Worm (Caenorhabditis elegans) whole organism, mixed stage, embryonic: ENCODE data around the gene Y54G2A.40.
A peak's percentile ranks its signal among the peaks of the same experiment; 100 is the strongest.

Experiments
- M03D4.4 ChIP-seq: sonication (generic microtip); optimal IDR thresholded peaks from 2 replicates; lab custom pipeline; 2017; ENCODE audit warnings: mild to moderate bottlenecking, missing genetic modification characterization, missing compliant biosample characterization
- bed-3 ChIP-seq: fragments of 200-800 bp; sonication (Bioruptor generic); optimal IDR thresholded peaks from 3 replicates; lab custom pipeline; 2018; ENCODE audit warnings: mild to moderate bottlenecking, missing genetic modification characterization, moderate library complexity, missing compliant biosample characterization
- blmp-1 ChIP-seq: fragments of 150-350 bp; optimal IDR thresholded peaks from 2 replicates; lab custom pipeline; 2014; ENCODE audit warnings: missing biosample characterization, missing genetic modification characterization
- ceh-39 ChIP-seq: fragments of 150-350 bp; optimal IDR thresholded peaks from 2 replicates; lab custom pipeline; 2014; ENCODE audit warnings: missing biosample characterization, missing genetic modification characterization
- ceh-43 ChIP-seq: fragments of 200-800 bp; sonication (Bioruptor generic); optimal IDR thresholded peaks from 2 replicates; lab custom pipeline; 2018; ENCODE audit warnings: mild to moderate bottlenecking, missing genetic modification characterization, moderate library complexity, missing compliant biosample characterization
- ceh-83 ChIP-seq: fragments of 200-800 bp; sonication (Bioruptor generic); optimal IDR thresholded peaks from 2 replicates; lab custom pipeline; 2018; ENCODE audit warnings: mild to moderate bottlenecking, missing genetic modification characterization, missing compliant biosample characterization
- ces-1 ChIP-seq: fragments of 150-350 bp; optimal IDR thresholded peaks from 2 replicates; lab custom pipeline; 2014; ENCODE audit warnings: missing biosample characterization, missing genetic modification reagents, missing genetic modification characterization
- cnd-1 ChIP-seq: fragments of 200-800 bp; sonication (Bioruptor generic); optimal IDR thresholded peaks from 2 replicates; lab custom pipeline; 2018; ENCODE audit warnings: mild to moderate bottlenecking, missing genetic modification characterization, missing compliant biosample characterization
- drap-1 ChIP-seq: fragments of 200-800 bp; sonication (Bioruptor generic); optimal IDR thresholded peaks from 3 replicates; lab custom pipeline; 2018; ENCODE audit warnings: mild to moderate bottlenecking, missing genetic modification characterization, missing compliant biosample characterization
- elt-1 ChIP-seq: sonication (generic microtip); optimal IDR thresholded peaks from 2 replicates; lab custom pipeline; 2017; ENCODE audit warnings: missing genetic modification characterization, mild to moderate bottlenecking, missing compliant biosample characterization, antibody characterized with exemption, moderate library complexity, borderline replicate concordance; ENCODE audit not compliant: insufficient read depth
- elt-3 ChIP-seq: fragments of 150-350 bp; optimal IDR thresholded peaks from 2 replicates; lab custom pipeline; 2014; ENCODE audit warnings: missing biosample characterization, missing genetic modification characterization
- hlh-1 ChIP-seq: fragments of 150-350 bp; optimal IDR thresholded peaks from 2 replicates; lab custom pipeline; 2014; ENCODE audit warnings: missing biosample characterization, missing genetic modification reagents, missing genetic modification characterization
- lin-13 ChIP-seq: fragments of 150-350 bp; optimal IDR thresholded peaks from 2 replicates; lab custom pipeline; 2014; ENCODE audit warnings: missing biosample characterization, missing genetic modification characterization
- lin-32 ChIP-seq: fragments of 200-800 bp; sonication (Bioruptor generic); optimal IDR thresholded peaks from 2 replicates; lab custom pipeline; 2018; ENCODE audit warnings: mild to moderate bottlenecking, missing genetic modification characterization, missing compliant biosample characterization
- lsy-2 ChIP-seq: fragments of 150-350 bp; optimal IDR thresholded peaks from 2 replicates; lab custom pipeline; 2014; ENCODE audit warnings: missing biosample characterization, missing genetic modification characterization
- mab-5 ChIP-seq: fragments of 150-350 bp; optimal IDR thresholded peaks from 2 replicates; lab custom pipeline; 2014; ENCODE audit warnings: missing biosample characterization, missing genetic modification characterization
- mep-1 ChIP-seq: fragments of 150-350 bp; optimal IDR thresholded peaks from 2 replicates; lab custom pipeline; 2017; ENCODE audit warnings: missing biosample characterization, missing genetic modification reagents, missing genetic modification characterization, inconsistent platforms
- mls-2 ChIP-seq: sonication (generic microtip); optimal IDR thresholded peaks from 2 replicates; lab custom pipeline; 2016; ENCODE audit warnings: mild to moderate bottlenecking, missing genetic modification characterization, moderate library complexity, missing compliant biosample characterization
- nhr-12 ChIP-seq: fragments of 150-350 bp; optimal IDR thresholded peaks from 2 replicates; lab custom pipeline; 2014; ENCODE audit warnings: missing biosample characterization, missing genetic modification characterization
- nhr-2 ChIP-seq: fragments of 150-350 bp; optimal IDR thresholded peaks from 2 replicates; lab custom pipeline; 2014; ENCODE audit warnings: missing biosample characterization, missing genetic modification characterization
- nhr-28 ChIP-seq: fragments of 150-350 bp; optimal IDR thresholded peaks from 2 replicates; lab custom pipeline; 2014; ENCODE audit warnings: missing biosample characterization, missing genetic modification characterization
- nhr-76 ChIP-seq: sonication (generic microtip); optimal IDR thresholded peaks from 2 replicates; lab custom pipeline; 2017; ENCODE audit warnings: missing biosample characterization, missing genetic modification characterization
- pha-4 ChIP-seq: fragments of 150-350 bp; optimal IDR thresholded peaks from 2 replicates; lab custom pipeline; 2018; ENCODE audit warnings: missing biosample characterization, missing genetic modification reagents, missing genetic modification characterization
- sem-2 ChIP-seq: fragments of 200-800 bp; sonication (Bioruptor generic); optimal IDR thresholded peaks from 2 replicates; lab custom pipeline; 2018; ENCODE audit warnings: mild to moderate bottlenecking, missing genetic modification characterization, missing compliant biosample characterization
- sptf-1 ChIP-seq: sonication (generic microtip); optimal IDR thresholded peaks from 2 replicates; lab custom pipeline; 2017; ENCODE audit warnings: mild to moderate bottlenecking, missing genetic modification characterization, moderate library complexity, missing compliant biosample characterization
- tbx-8 ChIP-seq: fragments of 200-800 bp; sonication (Bioruptor generic); optimal IDR thresholded peaks from 2 replicates; lab custom pipeline; 2018; ENCODE audit warnings: mild to moderate bottlenecking, missing genetic modification characterization, moderate library complexity, missing compliant biosample characterization
- unc-120 ChIP-seq: sonication (generic microtip); optimal IDR thresholded peaks from 2 replicates; lab custom pipeline; 2017; ENCODE audit warnings: missing genetic modification characterization, missing compliant biosample characterization; ENCODE audit not compliant: poor library complexity, severe bottlenecking
- unc-39 ChIP-seq: fragments of 150-350 bp; optimal IDR thresholded peaks from 2 replicates; lab custom pipeline; 2014; ENCODE audit warnings: missing biosample characterization, missing genetic modification characterization
- unc-62 ChIP-seq: fragments of 150-350 bp; optimal IDR thresholded peaks from 2 replicates; lab custom pipeline; 2014; ENCODE audit warnings: missing biosample characterization, missing genetic modification reagents, missing genetic modification characterization
- ztf-11 ChIP-seq: fragments of 150-350 bp; optimal IDR thresholded peaks from 2 replicates; lab custom pipeline; 2014; ENCODE audit warnings: missing biosample characterization, missing genetic modification characterization

Y54G2A.40 gene

ce11 chrIV:2846264-2846663 is at the start of gene Y54G2A.40:
TSS of gene Y54G2A.40 (plus strand) at chrIV:2846476.
- TF ChIP-seq pha-4 (peak; percentile 33), ceh-83 (GFP tag; lab: Kevin White, UChicago) (no peak)

ce11 chrIV:2798339-2798738 is 47.9 kb upstream of the Y54G2A.40 start, which contains the start of gene Y54G2A.52:
TSS of gene Y54G2A.52 (minus strand) at chrIV:2798686.
- no peak for TF ChIP-seq nhr-76 (tag; lab: Kevin White, UChicago)
- no peak for TF ChIP-seq nhr-12 (tag; lab: Kevin White, UChicago)
- no peak for TF ChIP-seq mab-5
- no peak for TF ChIP-seq cnd-1
- TF ChIP-seq lin-32, result no peak
- no peak for TF ChIP-seq sem-2
- no peak for TF ChIP-seq elt-1 (tag; lab: Kevin White, UChicago)
- no peak for TF ChIP-seq ces-1 (GFP tag; lab: Kevin White, UChicago)
- no peak for TF ChIP-seq mls-2
- no peak for TF ChIP-seq ceh-83 (GFP tag; lab: Kevin White, UChicago)
- TF ChIP-seq ztf-11 (tag; lab: Kevin White, UChicago), result no peak
- no peak for TF ChIP-seq lsy-2 (tag; lab: Kevin White, UChicago)
- TF ChIP-seq sptf-1 (tag; lab: Kevin White, UChicago), result no peak
- TF ChIP-seq hlh-1 (tag; lab: Kevin White, UChicago), result no peak
- TF ChIP-seq nhr-28, result no peak
- no peak for TF ChIP-seq elt-3 (tag; lab: Kevin White, UChicago)
- TF ChIP-seq pha-4, result no peak
- TF ChIP-seq nhr-2 (tag; lab: Kevin White, UChicago), result no peak
- TF ChIP-seq unc-120 (tag; lab: Kevin White, UChicago), result no peak

ce11 chrIV:2799389-2799788 is 46.9 kb upstream of the Y54G2A.40 start, which contains the start of gene Y54G2A.10:
TSS of gene Y54G2A.10 (plus strand) at chrIV:2799689.
- TF ChIP-seq ztf-11 (tag; lab: Kevin White, UChicago), result no peak
- TF ChIP-seq nhr-76 (tag; lab: Kevin White, UChicago), result no peak
- no peak for TF ChIP-seq ces-1 (GFP tag; lab: Kevin White, UChicago)
- TF ChIP-seq ceh-43, result no peak

- TF ChIP-seq ceh-43 (no peak), unc-62 (GFP tag; lab: Kevin White, UChicago) (no peak), sptf-1 (tag; lab: Kevin White, UChicago) (no peak), elt-3 (tag; lab: Kevin White, UChicago) (no peak), nhr-2 (tag; lab: Kevin White, UChicago) (no peak), blmp-1 (tag; lab: Kevin White, UChicago) (no peak), lsy-2 (tag; lab: Kevin White, UChicago) (no peak), nhr-28 (no peak), M03D4.4 (tag; lab: Kevin White, UChicago) (no peak), tbx-8 (GFP tag; lab: Kevin White, UChicago) (no peak), mls-2 (no peak), nhr-76 (tag; lab: Kevin White, UChicago) (no peak), unc-120 (tag; lab: Kevin White, UChicago) (no peak), unc-39 (tag; lab: Kevin White, UChicago) (no peak), ceh-39 (no peak), mep-1 (no peak), lin-13 (tag; lab: Kevin White, UChicago) (no peak), pha-4 (no peak), bed-3 (GFP tag; lab: Kevin White, UChicago) (no peak)
Observed at ce11 chrIV:2799890-2800289, 46.4 kb upstream of the Y54G2A.40 start.

- peak; percentile 24 for TF ChIP-seq unc-120 (tag; lab: Kevin White, UChicago)
- no peak for TF ChIP-seq elt-3 (tag; lab: Kevin White, UChicago)
- TF ChIP-seq drap-1 (GFP tag; lab: Kevin White, UChicago), result peak; percentile 18
- peak; percentile 33 for TF ChIP-seq cnd-1
- TF ChIP-seq ceh-83 (GFP tag; lab: Kevin White, UChicago), result peak; percentile 38
- TF ChIP-seq blmp-1 (tag; lab: Kevin White, UChicago), result no peak
- TF ChIP-seq mls-2, result no peak
- TF ChIP-seq hlh-1 (tag; lab: Kevin White, UChicago), result no peak
- peak; percentile 29 for TF ChIP-seq sptf-1 (tag; lab: Kevin White, UChicago)
- no peak for TF ChIP-seq lin-32
- TF ChIP-seq bed-3 (GFP tag; lab: Kevin White, UChicago), result peak; percentile 13
- TF ChIP-seq ceh-39, result no peak
- no peak for TF ChIP-seq nhr-28
Observed at ce11 chrIV:2801004-2801403, 45.3 kb upstream of the Y54G2A.40 start.
